Fruit fly (Drosophila melanogaster) whole organism, embryonic: ENCODE results near the gene Gr28a.

Experiments
- Bteb2 ChIP-seq: fragments of 200-800 bp; sonication (Bioruptor generic); optimal IDR thresholded peaks from 2 replicates; lab custom pipeline; 2016; ENCODE audit warnings: missing biosample characterization, missing genetic modification characterization
- CG10209 ChIP-seq: fragments of 200-800 bp; sonication (Bioruptor generic); optimal IDR thresholded peaks from 3 replicates; lab custom pipeline; 2017; ENCODE audit warnings: missing biosample characterization, mild to moderate bottlenecking, missing genetic modification characterization, missing genetic modification reagents
- CG11085 ChIP-seq: fragments of 200-800 bp; sonication (Bioruptor generic); IDR thresholded peaks from 2 replicates; pipeline ENCODE4 v1.3.6; 2022; ENCODE audit warnings: missing biosample characterization, missing genetic modification characterization
- CG12155 ChIP-seq: fragments of 200-800 bp; sonication (Bioruptor generic); optimal IDR thresholded peaks from 3 replicates; lab custom pipeline; 2016; ENCODE audit warnings: missing biosample characterization, missing genetic modification characterization
- CG12391 ChIP-seq: fragments of 200-800 bp; sonication (Bioruptor generic); optimal IDR thresholded peaks from 3 replicates; lab custom pipeline; 2018; ENCODE audit warnings: missing biosample characterization, mild to moderate bottlenecking, missing genetic modification characterization, moderate library complexity
- CG13624 ChIP-seq: fragments of 200-800 bp; sonication (Bioruptor generic); optimal IDR thresholded peaks from 2 replicates; lab custom pipeline; 2016; ENCODE audit warnings: missing biosample characterization, missing genetic modification characterization
- CG14050 ChIP-seq: fragments of 200-800 bp; sonication (Bioruptor generic); IDR thresholded peaks from 3 replicates; pipeline ENCODE4 v1.3.6; 2022; ENCODE audit warnings: missing biosample characterization, missing genetic modification characterization
- CG30431 ChIP-seq: fragments of 200-800 bp; sonication (Bioruptor generic); optimal IDR thresholded peaks from 2 replicates; lab custom pipeline; 2017; ENCODE audit warnings: missing biosample characterization, missing genetic modification characterization
- CG3065 ChIP-seq: fragments of 200-800 bp; sonication (Bioruptor generic); optimal IDR thresholded peaks from 2 replicates; lab custom pipeline; 2016; ENCODE audit warnings: missing biosample characterization, missing genetic modification characterization
- CG31388 ChIP-seq: fragments of 200-800 bp; sonication (Bioruptor generic); optimal IDR thresholded peaks from 2 replicates; lab custom pipeline; 2016; ENCODE audit warnings: missing biosample characterization, missing genetic modification characterization
- CG32532 ChIP-seq: fragments of 200-800 bp; sonication (Bioruptor generic); IDR thresholded peaks from 2 replicates; pipeline ENCODE4 v1.3.6; 2022; ENCODE audit warnings: missing biosample characterization, missing genetic modification characterization
- CG3407 ChIP-seq: fragments of 200-800 bp; sonication (Bioruptor generic); optimal IDR thresholded peaks from 2 replicates; lab custom pipeline; 2018; ENCODE audit warnings: missing biosample characterization, mild to moderate bottlenecking, missing genetic modification characterization
- CG43689 ChIP-seq: fragments of 200-800 bp; sonication (Bioruptor generic); IDR thresholded peaks from 2 replicates; pipeline ENCODE4 v1.3.6; 2022; ENCODE audit warnings: missing biosample characterization, missing genetic modification characterization
- CG6175 ChIP-seq: fragments of 200-800 bp; sonication (Bioruptor generic); IDR thresholded peaks from 3 replicates; pipeline ENCODE4 v1.3.6; 2022; ENCODE audit warnings: missing biosample characterization, missing genetic modification characterization
- CG6854 ChIP-seq: fragments of 200-800 bp; sonication (Bioruptor generic); optimal IDR thresholded peaks from 3 replicates; lab custom pipeline; 2017; ENCODE audit warnings: missing biosample characterization, mild to moderate bottlenecking, missing genetic modification characterization
- CG7357 ChIP-seq: fragments of 200-800 bp; sonication (Bioruptor generic); IDR thresholded peaks from 3 replicates; pipeline ENCODE4 v1.3.6; 2022; ENCODE audit warnings: missing biosample characterization, missing genetic modification characterization
- CG7372 ChIP-seq: fragments of 200-800 bp; sonication (Bioruptor generic); IDR thresholded peaks from 2 replicates; pipeline ENCODE4 v1.3.6; 2022; ENCODE audit warnings: missing biosample characterization, missing genetic modification characterization
- CG8089 ChIP-seq: fragments of 200-800 bp; sonication (Bioruptor generic); optimal IDR thresholded peaks from 3 replicates; lab custom pipeline; 2016; ENCODE audit warnings: missing biosample characterization, missing genetic modification characterization
- Camta ChIP-seq: fragments of 200-800 bp; sonication (Bioruptor generic); optimal IDR thresholded peaks from 2 replicates; lab custom pipeline; 2016; ENCODE audit warnings: missing biosample characterization, missing genetic modification characterization
- Dad ChIP-seq: fragments of 200-800 bp; sonication (Bioruptor generic); optimal IDR thresholded peaks from 3 replicates; lab custom pipeline; 2016; ENCODE audit warnings: missing biosample characterization, missing genetic modification characterization
- Dek ChIP-seq: fragments of 200-800 bp; sonication (Bioruptor generic); optimal IDR thresholded peaks from 3 replicates; lab custom pipeline; 2019; ENCODE audit warnings: missing biosample characterization, mild to moderate bottlenecking, missing genetic modification characterization, moderate library complexity
- Dp ChIP-seq: fragments of 200-800 bp; sonication (Bioruptor generic); optimal IDR thresholded peaks from 2 replicates; lab custom pipeline; 2018; ENCODE audit warnings: missing biosample characterization, mild to moderate bottlenecking, missing genetic modification characterization, moderate library complexity
- Drgx ChIP-seq: fragments of 200-800 bp; sonication (Bioruptor generic); IDR thresholded peaks from 2 replicates; pipeline ENCODE4 v1.3.6; 2022; ENCODE audit warnings: missing biosample characterization, missing genetic modification characterization
- E2f2 ChIP-seq: fragments of 200-800 bp; sonication (Bioruptor generic); IDR thresholded peaks from 2 replicates; pipeline ENCODE4 v1.3.6; 2022; ENCODE audit warnings: missing biosample characterization, missing genetic modification characterization
- Elba2 ChIP-seq: fragments of 200-800 bp; sonication (Bioruptor generic); optimal IDR thresholded peaks from 3 replicates; lab custom pipeline; 2016; ENCODE audit warnings: missing biosample characterization, missing genetic modification characterization
- Gsc ChIP-seq: fragments of 200-800 bp; sonication (Bioruptor generic); IDR thresholded peaks from 2 replicates; pipeline ENCODE4 v1.3.6; 2022; ENCODE audit warnings: missing biosample characterization, missing genetic modification characterization
- HHEX ChIP-seq: fragments of 200-800 bp; sonication (Bioruptor generic); optimal IDR thresholded peaks from 3 replicates; lab custom pipeline; 2017; ENCODE audit warnings: missing biosample characterization, mild to moderate bottlenecking, missing genetic modification characterization, missing genetic modification reagents
- Nf-YA ChIP-seq: fragments of 200-800 bp; sonication (Bioruptor generic); IDR thresholded peaks from 2 replicates; pipeline ENCODE4 v1.3.6; 2022; ENCODE audit warnings: missing biosample characterization, missing genetic modification characterization
- Nf-YC ChIP-seq: fragments of 200-800 bp; optimal IDR thresholded peaks from 3 replicates; lab custom pipeline; 2019; ENCODE audit warnings: missing biosample characterization, mild to moderate bottlenecking, missing genetic modification characterization, moderate library complexity
- Opbp ChIP-seq: fragments of 200-800 bp; sonication (Bioruptor generic); IDR thresholded peaks from 3 replicates; pipeline ENCODE4 v1.3.6; 2022; ENCODE audit warnings: missing biosample characterization, missing genetic modification characterization; ENCODE audit not compliant: partially characterized antibody
- Poxn ChIP-seq: fragments of 200-800 bp; sonication (Bioruptor generic); IDR thresholded peaks from 2 replicates; pipeline ENCODE4 v1.3.6; 2022; ENCODE audit warnings: missing biosample characterization, missing genetic modification characterization
- Ptx1 ChIP-seq: fragments of 200-800 bp; sonication (Bioruptor generic); IDR thresholded peaks from 2 replicates; pipeline ENCODE4 v1.3.6; 2022; ENCODE audit warnings: missing biosample characterization, missing genetic modification characterization
- Spps ChIP-seq: fragments of 200-800 bp; sonication (Bioruptor generic); optimal IDR thresholded peaks from 2 replicates; lab custom pipeline; 2018; ENCODE audit warnings: missing biosample characterization, mild to moderate bottlenecking, missing genetic modification characterization
- Ssrp ChIP-seq: fragments of 200-800 bp; sonication (Bioruptor generic); optimal IDR thresholded peaks from 2 replicates; lab custom pipeline; 2018; ENCODE audit warnings: missing biosample characterization, mild to moderate bottlenecking, missing genetic modification characterization, moderate library complexity
- bcd ChIP-seq: fragments of 200-800 bp; sonication (Bioruptor generic); optimal IDR thresholded peaks from 2 replicates; lab custom pipeline; 2017; ENCODE audit warnings: missing biosample characterization, mild to moderate bottlenecking, missing genetic modification characterization
- ci ChIP-seq: fragments of 200-800 bp; sonication (Bioruptor generic); IDR thresholded peaks from 3 replicates; pipeline ENCODE4 v1.3.6; 2022; ENCODE audit warnings: missing biosample characterization, missing genetic modification characterization
- ftz-f1 ChIP-seq: fragments of 200-800 bp; sonication (Bioruptor generic); optimal IDR thresholded peaks from 2 replicates; lab custom pipeline; 2016; ENCODE audit warnings: missing biosample characterization, missing genetic modification characterization
- inv ChIP-seq: fragments of 200-800 bp; sonication (Bioruptor generic); IDR thresholded peaks from 2 replicates; pipeline ENCODE4 v1.3.6; 2022; ENCODE audit warnings: missing biosample characterization, missing genetic modification characterization; ENCODE audit not compliant: partially characterized antibody
- ken ChIP-seq: fragments of 200-800 bp; sonication (Bioruptor generic); IDR thresholded peaks from 3 replicates; pipeline ENCODE4 v1.3.6; 2022; ENCODE audit warnings: missing biosample characterization, missing genetic modification characterization
- nerfin-2 ChIP-seq: fragments of 200-800 bp; sonication (Bioruptor generic); IDR thresholded peaks from 2 replicates; pipeline ENCODE4 v1.3.6; 2022; ENCODE audit warnings: missing biosample characterization, missing genetic modification characterization; ENCODE audit not compliant: partially characterized antibody
- pros ChIP-seq: fragments of 200-800 bp; sonication (Bioruptor generic); optimal IDR thresholded peaks from 3 replicates; lab custom pipeline; 2019; ENCODE audit warnings: missing biosample characterization, mild to moderate bottlenecking, missing genetic modification characterization, moderate library complexity
- pum ChIP-seq: fragments of 200-800 bp; sonication (Bioruptor generic); optimal IDR thresholded peaks from 2 replicates; lab custom pipeline; 2016; ENCODE audit warnings: missing biosample characterization, missing genetic modification characterization
- row ChIP-seq: fragments of 200-800 bp; sonication (Bioruptor generic); IDR thresholded peaks from 3 replicates; pipeline ENCODE4 v1.3.6; 2022; ENCODE audit warnings: missing biosample characterization, missing genetic modification characterization
- sima ChIP-seq: fragments of 200-800 bp; sonication (Bioruptor generic); optimal IDR thresholded peaks from 2 replicates; lab custom pipeline; 2016; ENCODE audit warnings: missing biosample characterization, missing genetic modification characterization
- slbo ChIP-seq: fragments of 200-800 bp; sonication (Bioruptor generic); IDR thresholded peaks from 2 replicates; pipeline ENCODE4 v1.3.6; 2022; ENCODE audit warnings: missing biosample characterization, missing genetic modification characterization
- slou ChIP-seq: fragments of 200-800 bp; sonication (Bioruptor generic); optimal IDR thresholded peaks from 3 replicates; lab custom pipeline; 2016; ENCODE audit warnings: missing biosample characterization, missing genetic modification characterization
- trem ChIP-seq: fragments of 200-800 bp; optimal IDR thresholded peaks from 3 replicates; lab custom pipeline; 2019; ENCODE audit warnings: missing biosample characterization, mild to moderate bottlenecking, missing genetic modification characterization, moderate library complexity
- unpg ChIP-seq: fragments of 200-800 bp; sonication (Bioruptor generic); optimal IDR thresholded peaks from 3 replicates; lab custom pipeline; 2018; ENCODE audit warnings: missing biosample characterization, mild to moderate bottlenecking, missing genetic modification characterization, moderate library complexity
- usp ChIP-seq: fragments of >200 bp; optimal IDR thresholded peaks from 2 replicates; lab custom pipeline; 2017; ENCODE audit warnings: missing biosample characterization, missing genetic modification characterization
- vvl ChIP-seq: fragments of 200-800 bp; sonication (Bioruptor generic); IDR thresholded peaks from 2 replicates; pipeline ENCODE4 v1.3.6; 2022; ENCODE audit warnings: missing biosample characterization, missing genetic modification characterization
- wdn ChIP-seq: fragments of 200-800 bp; sonication (Bioruptor generic); IDR thresholded peaks from 2 replicates; pipeline ENCODE4 v1.3.6; 2022; ENCODE audit warnings: missing biosample characterization, missing genetic modification characterization

Gene Gr28a

DNA sequence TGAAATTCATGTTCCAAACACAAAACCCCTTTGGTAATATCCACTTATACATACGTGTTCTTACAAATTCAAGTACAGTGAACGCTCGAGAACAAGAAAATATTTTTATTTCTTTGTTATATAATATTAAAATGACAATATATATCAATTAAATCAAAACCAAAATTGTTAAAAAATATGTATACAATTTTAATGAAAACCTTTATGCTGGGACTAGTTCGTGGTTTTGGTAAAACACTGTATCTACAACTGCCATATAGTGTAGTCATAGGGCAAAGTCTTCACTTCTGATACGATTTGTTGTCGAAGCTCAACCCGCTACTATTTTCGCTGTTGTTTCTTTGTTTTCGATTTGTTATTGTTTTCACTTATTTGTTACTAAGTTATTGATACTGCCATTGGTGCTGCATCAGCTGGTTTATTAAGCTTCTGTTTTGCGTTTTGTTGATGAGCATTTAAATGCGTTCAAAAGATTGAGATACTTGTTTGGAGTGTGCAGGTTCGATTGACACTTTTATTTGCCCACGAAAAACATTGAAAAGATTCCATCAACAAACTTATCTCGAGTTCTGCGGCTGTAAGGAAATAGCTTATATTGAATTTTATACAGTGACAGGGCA is 19.2 kb downstream of the Gr28a start (continued):
- TF ChIP-seq pros (GFP tag; lab: Kevin White, UChicago) (no peak), CG12391 (peak; percentile 35), Dad (GFP tag; lab: Kevin White, UChicago) (no peak), ken (GFP tag; lab: Robert Waterston, UW) (peak; percentile 5; the same call in 1 of the 3 replicates), slou (GFP tag; lab: Kevin White, UChicago) (no peak), inv (GFP tag; lab: Robert Waterston, UW) (no peak), sima (no peak), Poxn (GFP tag; lab: Robert Waterston, UW) (peak; percentile 54; the same call in 1 of the 2 replicates), Elba2 (GFP tag; lab: Kevin White, UChicago) (no peak), Bteb2 (no peak), Ssrp (no peak), Dp (GFP tag; lab: Kevin White, UChicago) (no peak), CG3065 (GFP tag; lab: Kevin White, UChicago) (no peak), Spps (tag; lab: Kevin White, UChicago) (no peak), nerfin-2 (GFP tag; lab: Robert Waterston, UW) (no peak), E2f2 (GFP tag; lab: Robert Waterston, UW) (peak; percentile 35; the same call in 1 of the 2 replicates), CG12155 (GFP tag; lab: Kevin White, UChicago) (peak; percentile 12), ftz-f1 (GFP tag; lab: Kevin White, UChicago) (no peak), ci (GFP tag; lab: Robert Waterston, UW) (no peak), CG7357 (GFP tag; lab: Robert Waterston, UW) (0 out of 3 replicates have a peak, but pooled peaks have one; percentile 35), CG6854 (GFP tag; lab: Kevin White, UChicago) (peak; percentile 63), usp (GFP tag; lab: Kevin White, UChicago) (no peak), CG32532 (peak; percentile 77), trem (no peak), row (peak; percentile 82), CG3407 (no peak), Dek (tag; lab: Kevin White, UChicago) (peak; percentile 45), CG14050 (GFP tag; lab: Robert Waterston, UW) (no peak), vvl (GFP tag; lab: Robert Waterston, UW) (peak; percentile 78), Nf-YC (no peak), wdn (GFP tag; lab: Robert Waterston, UW) (0 out of 2 replicates have a peak, but pooled peaks have one; percentile 67), HHEX (GFP tag; lab: Kevin White, UChicago) (no peak), CG8089 (GFP tag; lab: Kevin White, UChicago) (no peak), Opbp (GFP tag; lab: Robert Waterston, UW) (no peak), bcd (GFP tag; lab: Kevin White, UChicago) (no peak), Drgx (peak; percentile 66), slbo (GFP tag; lab: Robert Waterston, UW) (peak; percentile 79), Camta (GFP tag; lab: Kevin White, UChicago) (no peak), unpg (GFP tag; lab: Kevin White, UChicago) (peak; percentile 8), CG10209 (peak; percentile 38), Ptx1 (GFP tag; lab: Robert Waterston, UW) (peak; percentile 46; the same call in 1 of the 2 replicates), CG11085 (GFP tag; lab: Robert Waterston, UW) (peak; percentile 37; the same call in 1 of the 2 replicates), Nf-YA (GFP tag; lab: Robert Waterston, UW) (no peak; the same call in 1 of the 2 replicates), CG30431 (GFP tag; lab: Kevin White, UChicago) (no peak), CG13624 (GFP tag; lab: Kevin White, UChicago) (no peak), CG43689 (GFP tag; lab: Robert Waterston, UW) (no peak), CG7372 (GFP tag; lab: Robert Waterston, UW) (peak; percentile 55; the same call in 1 of the 2 replicates), CG6175 (GFP tag; lab: Robert Waterston, UW) (no peak), CG31388 (GFP tag; lab: Kevin White, UChicago) (no peak), Gsc (GFP tag; lab: Robert Waterston, UW) (no peak), pum (GFP tag; lab: Kevin White, UChicago) (no peak)
